Fruit fly (Drosophila melanogaster) whole organism, embryonic: ENCODE data around the gene CG14965.
A peak's percentile ranks its signal among the peaks of the same experiment; 100 is the strongest.

Experiments
- Atf-2 ChIP-seq: fragments of 200-800 bp; sonication (Bioruptor generic); optimal IDR thresholded peaks from 2 replicates; lab custom pipeline; 2016; ENCODE audit warnings: missing biosample characterization, missing genetic modification characterization
- CG1024 ChIP-seq: fragments of 200-800 bp; sonication (Bioruptor generic); IDR thresholded peaks from 2 replicates; pipeline ENCODE4 v1.3.6; 2022; ENCODE audit warnings: missing biosample characterization, missing genetic modification characterization
- CG10462 ChIP-seq: fragments of 200-800 bp; sonication (Bioruptor generic); optimal IDR thresholded peaks from 2 replicates; lab custom pipeline; 2016; ENCODE audit warnings: missing biosample characterization, missing genetic modification characterization
- CG11560 ChIP-seq: fragments of 200-800 bp; sonication (Bioruptor generic); IDR thresholded peaks from 3 replicates; pipeline ENCODE4 v1.3.6; 2022; ENCODE audit warnings: missing biosample characterization, missing genetic modification characterization
- CG12659 ChIP-seq: fragments of 200-800 bp; sonication (Bioruptor generic); optimal IDR thresholded peaks from 3 replicates; lab custom pipeline; 2017; ENCODE audit warnings: mild to moderate bottlenecking, missing biosample characterization, missing genetic modification reagents, missing genetic modification characterization
- CG14710 ChIP-seq: fragments of 200-800 bp; sonication (Bioruptor generic); optimal IDR thresholded peaks from 3 replicates; lab custom pipeline; 2019; ENCODE audit warnings: missing biosample characterization, mild to moderate bottlenecking, missing genetic modification characterization, moderate library complexity
- CG14860 ChIP-seq: fragments of 200-800 bp; sonication (Bioruptor generic); IDR thresholded peaks from 3 replicates; pipeline ENCODE4 v1.3.6; 2022; ENCODE audit warnings: missing biosample characterization, missing genetic modification characterization; ENCODE audit not compliant: partially characterized antibody
- CG15073 ChIP-seq: fragments of 200-800 bp; sonication (Bioruptor generic); optimal IDR thresholded peaks from 2 replicates; lab custom pipeline; 2016; ENCODE audit warnings: missing biosample characterization, missing genetic modification characterization
- CG1647 ChIP-seq: fragments of 200-800 bp; sonication (Bioruptor generic); optimal IDR thresholded peaks from 3 replicates; lab custom pipeline; 2016; ENCODE audit warnings: missing biosample characterization, missing genetic modification characterization
- CG17568 ChIP-seq: fragments of 200-800 bp; sonication (Bioruptor generic); optimal IDR thresholded peaks from 2 replicates; lab custom pipeline; 2018; ENCODE audit warnings: missing biosample characterization, mild to moderate bottlenecking, missing genetic modification characterization, moderate library complexity
- CG17912 ChIP-seq: fragments of 200-800 bp; sonication (Bioruptor generic); optimal IDR thresholded peaks from 2 replicates; lab custom pipeline; 2018; ENCODE audit warnings: missing biosample characterization, mild to moderate bottlenecking, missing genetic modification characterization
- CG1792 ChIP-seq: fragments of 200-800 bp; sonication (Bioruptor generic); optimal IDR thresholded peaks from 2 replicates; lab custom pipeline; 2016; ENCODE audit warnings: missing biosample characterization, missing genetic modification characterization
- CG30403 ChIP-seq: fragments of 200-800 bp; sonication (Bioruptor generic); optimal IDR thresholded peaks from 3 replicates; lab custom pipeline; 2016; ENCODE audit warnings: missing biosample characterization, missing genetic modification characterization
- CG31365 ChIP-seq: fragments of 200-800 bp; sonication (Bioruptor generic); optimal IDR thresholded peaks from 2 replicates; lab custom pipeline; 2018; ENCODE audit warnings: missing biosample characterization, mild to moderate bottlenecking, missing genetic modification characterization
- CG3407 ChIP-seq: fragments of 200-800 bp; sonication (Bioruptor generic); optimal IDR thresholded peaks from 2 replicates; lab custom pipeline; 2018; ENCODE audit warnings: missing biosample characterization, mild to moderate bottlenecking, missing genetic modification characterization
- CG4854 ChIP-seq: fragments of 200-800 bp; sonication (Bioruptor generic); optimal IDR thresholded peaks from 2 replicates; lab custom pipeline; 2016; ENCODE audit warnings: missing biosample characterization, missing genetic modification characterization, inconsistent platforms
- CG5953 ChIP-seq: fragments of 200-800 bp; sonication (Bioruptor generic); IDR thresholded peaks from 2 replicates; pipeline ENCODE4 v1.3.6; 2022; ENCODE audit warnings: missing biosample characterization, missing genetic modification characterization
- CG7372 ChIP-seq: fragments of 200-800 bp; sonication (Bioruptor generic); IDR thresholded peaks from 2 replicates; pipeline ENCODE4 v1.3.6; 2022; ENCODE audit warnings: missing biosample characterization, missing genetic modification characterization
- CG8359 ChIP-seq: fragments of 200-800 bp; sonication (Bioruptor generic); optimal IDR thresholded peaks from 2 replicates; lab custom pipeline; 2017; ENCODE audit warnings: missing biosample characterization, mild to moderate bottlenecking, missing genetic modification characterization, borderline replicate concordance
- CG9215 ChIP-seq: fragments of 200-800 bp; sonication (Bioruptor generic); IDR thresholded peaks from 2 replicates; pipeline ENCODE4 v1.3.6; 2022; ENCODE audit warnings: missing biosample characterization, missing genetic modification characterization
- CoRest ChIP-seq: fragments of 200-800 bp; sonication (Bioruptor generic); optimal IDR thresholded peaks from 3 replicates; lab custom pipeline; 2018; ENCODE audit warnings: missing biosample characterization, mild to moderate bottlenecking, missing genetic modification characterization, moderate library complexity
- Doc2 ChIP-seq: fragments of 200-800 bp; sonication (Bioruptor generic); IDR thresholded peaks from 2 replicates; pipeline ENCODE4 v1.3.6; 2022; ENCODE audit warnings: missing biosample characterization, missing genetic modification characterization
- Drgx ChIP-seq: fragments of 200-800 bp; sonication (Bioruptor generic); IDR thresholded peaks from 2 replicates; pipeline ENCODE4 v1.3.6; 2022; ENCODE audit warnings: missing biosample characterization, missing genetic modification characterization
- Fer3 ChIP-seq: fragments of 200-800 bp; sonication (Bioruptor generic); optimal IDR thresholded peaks from 2 replicates; lab custom pipeline; 2018; ENCODE audit warnings: missing biosample characterization, mild to moderate bottlenecking, missing genetic modification characterization, moderate library complexity
- HLH54F ChIP-seq: fragments of 200-800 bp; sonication (Bioruptor generic); optimal IDR thresholded peaks from 3 replicates; lab custom pipeline; 2016; ENCODE audit warnings: missing biosample characterization, missing genetic modification characterization
- Lim3 ChIP-seq: fragments of 200-800 bp; sonication (Bioruptor generic); IDR thresholded peaks from 2 replicates; pipeline ENCODE4 v1.3.6; 2022; ENCODE audit warnings: missing biosample characterization, missing genetic modification characterization
- Max ChIP-seq: fragments of 200-800 bp; sonication (Bioruptor generic); optimal IDR thresholded peaks from 2 replicates; lab custom pipeline; 2016; ENCODE audit warnings: missing biosample characterization, mild to moderate bottlenecking, missing genetic modification characterization
- Nf-YB ChIP-seq: fragments of 200-800 bp; sonication (Bioruptor generic); optimal IDR thresholded peaks from 3 replicates; lab custom pipeline; 2019; ENCODE audit warnings: missing biosample characterization, mild to moderate bottlenecking, missing genetic modification characterization, moderate library complexity
- Xbp1 ChIP-seq: fragments of 200-800 bp; sonication (Bioruptor generic); optimal IDR thresholded peaks from 3 replicates; lab custom pipeline; 2016; ENCODE audit warnings: missing biosample characterization, mild to moderate bottlenecking, missing genetic modification characterization
- YL-1 ChIP-seq: fragments of 200-800 bp; sonication (Bioruptor generic); optimal IDR thresholded peaks from 3 replicates; lab custom pipeline; 2017; ENCODE audit warnings: missing biosample characterization, mild to moderate bottlenecking, missing genetic modification characterization
- ac ChIP-seq: fragments of 200-800 bp; sonication (Bioruptor generic); optimal IDR thresholded peaks from 3 replicates; lab custom pipeline; 2017; ENCODE audit warnings: missing biosample characterization, mild to moderate bottlenecking, missing genetic modification characterization
- al ChIP-seq: fragments of 200-800 bp; sonication (Bioruptor generic); IDR thresholded peaks from 2 replicates; pipeline ENCODE4 v1.3.6; 2022; ENCODE audit warnings: missing biosample characterization, missing genetic modification characterization
- bigmax ChIP-seq: fragments of 200-800 bp; sonication (Bioruptor generic); optimal IDR thresholded peaks from 2 replicates; lab custom pipeline; 2018; ENCODE audit warnings: missing biosample characterization, mild to moderate bottlenecking, missing genetic modification characterization
- br ChIP-seq: fragments of >200 bp; optimal IDR thresholded peaks from 2 replicates; lab custom pipeline; 2017
- bsh ChIP-seq, 2 experiments: fragments of 200-800 bp; sonication (Bioruptor generic); optimal IDR thresholded peaks; 2 replicates each; lab custom pipeline; 2017 to 2018; ENCODE audit warnings: mild to moderate bottlenecking in 2 of 2, missing biosample characterization in 2 of 2, missing genetic modification characterization in 2 of 2, moderate library complexity in 1 of 2
- en ChIP-seq: fragments of 200-800 bp; sonication (Bioruptor generic); optimal IDR thresholded peaks from 2 replicates; lab custom pipeline; 2016; ENCODE audit warnings: missing biosample characterization, missing genetic modification characterization
- exex ChIP-seq: fragments of 200-800 bp; sonication (Bioruptor generic); optimal IDR thresholded peaks from 4 replicates; lab custom pipeline; 2018; ENCODE audit warnings: missing biosample characterization, mild to moderate bottlenecking, missing genetic modification characterization, moderate library complexity
- eyg ChIP-seq: fragments of 200-800 bp; sonication (Bioruptor generic); optimal IDR thresholded peaks from 3 replicates; lab custom pipeline; 2016; ENCODE audit warnings: missing biosample characterization, missing genetic modification characterization
- gem ChIP-seq: fragments of 200-800 bp; sonication (Bioruptor generic); optimal IDR thresholded peaks from 2 replicates; lab custom pipeline; 2019; ENCODE audit warnings: missing biosample characterization, mild to moderate bottlenecking, missing genetic modification characterization, moderate library complexity
- jumu ChIP-seq: fragments of 200-800 bp; sonication (Bioruptor generic); optimal IDR thresholded peaks from 3 replicates; lab custom pipeline; 2016; ENCODE audit warnings: missing biosample characterization, missing genetic modification characterization
- ken ChIP-seq: fragments of 200-800 bp; sonication (Bioruptor generic); IDR thresholded peaks from 3 replicates; pipeline ENCODE4 v1.3.6; 2022; ENCODE audit warnings: missing biosample characterization, missing genetic modification characterization
- mld ChIP-seq: fragments of 200-800 bp; sonication (Bioruptor generic); IDR thresholded peaks from 3 replicates; pipeline ENCODE4 v1.3.6; 2022; ENCODE audit warnings: missing biosample characterization, missing genetic modification characterization; ENCODE audit not compliant: partially characterized antibody
- peb ChIP-seq: fragments of 200-800 bp; sonication (Bioruptor generic); IDR thresholded peaks from 2 replicates; pipeline ENCODE4 v1.3.6; 2022; ENCODE audit warnings: missing biosample characterization, missing genetic modification characterization
- pho ChIP-seq: fragments of 200-800 bp; sonication (Bioruptor generic); optimal IDR thresholded peaks from 2 replicates; lab custom pipeline; 2016; ENCODE audit warnings: missing biosample characterization, missing genetic modification characterization
- prd ChIP-seq, 3 experiments: fragments of >200 bp in 2 of 3; fragments of 200-800 bp in 1 of 3; sonication (Bioruptor generic) in 1 of 3; optimal IDR thresholded peaks in 2 of 3; IDR thresholded peaks in 1 of 3; 2 replicates in 2 of 3; 3 replicates in 1 of 3; pipeline versions ENCODE4 v1.3.6 to Lab custom; 2017 to 2022; ENCODE audit warnings: missing biosample characterization in 1 of 3, missing genetic modification characterization in 1 of 3
- sisA ChIP-seq: fragments of 200-800 bp; sonication (Bioruptor generic); IDR thresholded peaks from 2 replicates; pipeline ENCODE4 v1.3.6; 2022; ENCODE audit warnings: missing biosample characterization, missing genetic modification characterization
- slou ChIP-seq: fragments of 200-800 bp; sonication (Bioruptor generic); optimal IDR thresholded peaks from 3 replicates; lab custom pipeline; 2016; ENCODE audit warnings: missing biosample characterization, missing genetic modification characterization
- sob ChIP-seq: fragments of 200-800 bp; sonication (Bioruptor generic); IDR thresholded peaks from 2 replicates; pipeline ENCODE4 v1.3.6; 2022; ENCODE audit warnings: missing biosample characterization, missing genetic modification characterization
- tin ChIP-seq: fragments of 200-800 bp; sonication (Bioruptor generic); optimal IDR thresholded peaks from 3 replicates; lab custom pipeline; 2016; ENCODE audit warnings: missing biosample characterization, missing genetic modification characterization
- tll ChIP-seq, 2 experiments: fragments of 200-800 bp in 1 of 2; fragments of >200 bp in 1 of 2; sonication (Bioruptor generic) in 1 of 2; optimal IDR thresholded peaks; 2 replicates each; lab custom pipeline; 2017 to 2019; ENCODE audit warnings: missing biosample characterization in 2 of 2, missing genetic modification characterization in 2 of 2, mild to moderate bottlenecking in 1 of 2, moderate library complexity in 1 of 2
- zfh2 ChIP-seq: fragments of 200-800 bp; sonication (Bioruptor generic); optimal IDR thresholded peaks from 2 replicates; lab custom pipeline; 2016; ENCODE audit warnings: missing biosample characterization, missing genetic modification characterization

The CG14965 gene

dm6 chr3L:3143383-3143962, 48.8 kb downstream of the CG14965 start, which contains the start of the genes CG11537 and Alg2 (continued):
- no peak for TF ChIP-seq prd (optimal IDR thresholded peaks at IDR 0.05; lab: Kevin White, UChicago)
- no peak; the same call in 2 of the 3 replicates for TF ChIP-seq prd (GFP tag; IDR thresholded peaks at IDR 0.05; lab: Robert Waterston, UW)
- no peak for TF ChIP-seq br (lab: Kevin White, UChicago)
- TF ChIP-seq al (GFP tag; lab: Robert Waterston, UW): no peak
- TF ChIP-seq zfh2 (GFP tag; lab: Kevin White, UChicago): no peak
- TF ChIP-seq CG15073 (GFP tag; lab: Kevin White, UChicago): no peak
- peak; percentile 49 for TF ChIP-seq CG12659 (GFP tag; lab: Kevin White, UChicago)
- no peak for TF ChIP-seq CG8359 (GFP tag; lab: Kevin White, UChicago)
- TF ChIP-seq CG1024 (GFP tag; lab: Robert Waterston, UW): no peak
- no peak for TF ChIP-seq peb
- no peak for TF ChIP-seq CG4854 (GFP tag; lab: Kevin White, UChicago)
- TF ChIP-seq Nf-YB (GFP tag; lab: Kevin White, UChicago): peak; percentile 33
- TF ChIP-seq CoRest (tag; lab: Kevin White, UChicago): peak; percentile 38
- TF ChIP-seq YL-1: no peak
- TF ChIP-seq CG17568 (GFP tag; lab: Kevin White, UChicago): no peak
- TF ChIP-seq tin (GFP tag; lab: Kevin White, UChicago): peak; percentile 42
- no peak for TF ChIP-seq slou (GFP tag; lab: Kevin White, UChicago)
- TF ChIP-seq CG11560: no peak
- no peak for TF ChIP-seq CG7372 (GFP tag; lab: Robert Waterston, UW)
- TF ChIP-seq sob: no peak
- TF ChIP-seq eyg (GFP tag; lab: Kevin White, UChicago): no peak
- TF ChIP-seq tll (GFP tag; optimal IDR thresholded peaks at IDR 0.05; lab: Kevin White, UChicago): no peak
- no peak for TF ChIP-seq Lim3 (GFP tag; lab: Robert Waterston, UW)
- TF ChIP-seq exex (tag; lab: Kevin White, UChicago): no peak
- no peak for TF ChIP-seq CG5953 (GFP tag; lab: Robert Waterston, UW)
- TF ChIP-seq Drgx: no peak
- no peak for TF ChIP-seq CG17912
- TF ChIP-seq CG1792 (GFP tag; lab: Kevin White, UChicago): no peak
- no peak for TF ChIP-seq Atf-2
- TF ChIP-seq Xbp1 (GFP tag; lab: Kevin White, UChicago): peak; percentile 34
- TF ChIP-seq gem (tag; lab: Kevin White, UChicago): peak; percentile 55
- no peak for TF ChIP-seq mld (GFP tag; lab: Robert Waterston, UW)
- no peak for TF ChIP-seq CG14860 (GFP tag; lab: Robert Waterston, UW)
- TF ChIP-seq CG1647 (GFP tag; lab: Kevin White, UChicago): no peak
- no peak for TF ChIP-seq Doc2
- no peak for TF ChIP-seq en (GFP tag; lab: Kevin White, UChicago)
- peak; percentile 56 for TF ChIP-seq CG14710 (tag; lab: Kevin White, UChicago)
- TF ChIP-seq CG9215 (GFP tag; lab: Robert Waterston, UW): no peak
- peak; percentile 28 for TF ChIP-seq Max (GFP tag; lab: Kevin White, UChicago)
- no peak for TF ChIP-seq ac (GFP tag; lab: Kevin White, UChicago)
- no peak for TF ChIP-seq jumu (GFP tag; lab: Kevin White, UChicago)
- TF ChIP-seq sisA (GFP tag; lab: Robert Waterston, UW): no peak
- TF ChIP-seq HLH54F (GFP tag; lab: Kevin White, UChicago): no peak
- TF ChIP-seq CG30403 (GFP tag; lab: Kevin White, UChicago): peak; percentile 22
- no peak for TF ChIP-seq CG31365 (tag; lab: Kevin White, UChicago)
- no peak for TF ChIP-seq bigmax (GFP tag; lab: Kevin White, UChicago)
- TF ChIP-seq bsh (GFP tag; optimal IDR thresholded peaks at IDR 0.05; lab: Kevin White, UChicago): peak in 1 of 2 experiments; percentile 7
- no peak for TF ChIP-seq pho (GFP tag; lab: Kevin White, UChicago)
- no peak for TF ChIP-seq ken (GFP tag; lab: Robert Waterston, UW)
- no peak for TF ChIP-seq CG10462 (GFP tag; lab: Kevin White, UChicago)
- TF ChIP-seq Fer3 (tag; lab: Kevin White, UChicago): peak; percentile 34
- no peak for TF ChIP-seq CG3407
